Fruit fly (Drosophila melanogaster) whole organism, embryonic: ENCODE data around the gene Patsas.

ENCODE experiments used
- Bdp1 ChIP-seq: fragments of 200-800 bp; sonication (Bioruptor generic); optimal IDR thresholded peaks from 3 replicates; lab custom pipeline; 2016; ENCODE audit warnings: missing biosample characterization, missing genetic modification characterization
- BtbVII ChIP-seq: fragments of 200-800 bp; sonication (Bioruptor generic); optimal IDR thresholded peaks from 3 replicates; lab custom pipeline; 2017; ENCODE audit warnings: missing biosample characterization, mild to moderate bottlenecking, missing genetic modification characterization
- CG12155 ChIP-seq: fragments of 200-800 bp; sonication (Bioruptor generic); optimal IDR thresholded peaks from 3 replicates; lab custom pipeline; 2016; ENCODE audit warnings: missing biosample characterization, missing genetic modification characterization
- CG12391 ChIP-seq: fragments of 200-800 bp; sonication (Bioruptor generic); optimal IDR thresholded peaks from 3 replicates; lab custom pipeline; 2018; ENCODE audit warnings: missing biosample characterization, mild to moderate bottlenecking, missing genetic modification characterization, moderate library complexity
- CG12769 ChIP-seq: fragments of 200-800 bp; sonication (Bioruptor generic); optimal IDR thresholded peaks from 2 replicates; lab custom pipeline; 2019; ENCODE audit warnings: missing biosample characterization, mild to moderate bottlenecking, missing genetic modification characterization, moderate library complexity
- CG13123 ChIP-seq: fragments of 200-800 bp; sonication (Bioruptor generic); optimal IDR thresholded peaks from 2 replicates; lab custom pipeline; 2016; ENCODE audit warnings: missing biosample characterization, missing genetic modification characterization
- CG13287 ChIP-seq: fragments of 200-800 bp; sonication (Bioruptor generic); IDR thresholded peaks from 2 replicates; pipeline ENCODE4 v1.3.6; 2022; ENCODE audit warnings: missing biosample characterization, missing genetic modification characterization; ENCODE audit not compliant: partially characterized antibody
- CG13624 ChIP-seq: fragments of 200-800 bp; sonication (Bioruptor generic); optimal IDR thresholded peaks from 2 replicates; lab custom pipeline; 2016; ENCODE audit warnings: missing biosample characterization, missing genetic modification characterization
- CG15479 ChIP-seq: fragments of 200-800 bp; sonication (Bioruptor generic); optimal IDR thresholded peaks from 3 replicates; lab custom pipeline; 2019; ENCODE audit warnings: missing biosample characterization, mild to moderate bottlenecking, missing genetic modification characterization, moderate library complexity
- CG18011 ChIP-seq: fragments of 200-800 bp; sonication (Bioruptor generic); optimal IDR thresholded peaks from 2 replicates; lab custom pipeline; 2017; ENCODE audit warnings: missing biosample characterization, missing genetic modification characterization, mild to moderate bottlenecking, moderate library complexity, missing genotype
- CG2875 ChIP-seq: fragments of 200-800 bp; sonication (Bioruptor generic); optimal IDR thresholded peaks from 2 replicates; lab custom pipeline; 2017; ENCODE audit warnings: missing biosample characterization, mild to moderate bottlenecking, missing genetic modification characterization, missing genetic modification reagents
- CG30020 ChIP-seq: fragments of 200-800 bp; optimal IDR thresholded peaks from 2 replicates; lab custom pipeline; 2019; ENCODE audit warnings: missing biosample characterization, mild to moderate bottlenecking, missing genetic modification characterization, moderate library complexity
- CG31224 ChIP-seq: fragments of 200-800 bp; sonication (Bioruptor generic); IDR thresholded peaks from 2 replicates; pipeline ENCODE4 v1.3.6; 2022; ENCODE audit warnings: missing biosample characterization, missing genetic modification characterization
- CG34376 ChIP-seq: fragments of 200-800 bp; sonication (Bioruptor generic); optimal IDR thresholded peaks from 2 replicates; lab custom pipeline; 2018; ENCODE audit warnings: missing biosample characterization, mild to moderate bottlenecking, missing genetic modification characterization
- CG5245 ChIP-seq: fragments of 200-800 bp; sonication (Bioruptor generic); optimal IDR thresholded peaks from 3 replicates; lab custom pipeline; 2016; ENCODE audit warnings: missing biosample characterization, missing genetic modification characterization
- CG6813 ChIP-seq: fragments of 200-800 bp; sonication (Bioruptor generic); optimal IDR thresholded peaks from 2 replicates; lab custom pipeline; 2017; ENCODE audit warnings: missing biosample characterization, missing genetic modification characterization, mild to moderate bottlenecking, moderate library complexity, missing genetic modification reagents
- CG6854 ChIP-seq: fragments of 200-800 bp; sonication (Bioruptor generic); optimal IDR thresholded peaks from 3 replicates; lab custom pipeline; 2017; ENCODE audit warnings: missing biosample characterization, mild to moderate bottlenecking, missing genetic modification characterization
- CG8388 ChIP-seq: fragments of 200-800 bp; sonication (Bioruptor generic); optimal IDR thresholded peaks from 2 replicates; lab custom pipeline; 2019; ENCODE audit warnings: missing biosample characterization, mild to moderate bottlenecking, missing genetic modification characterization, moderate library complexity
- Camta ChIP-seq: fragments of 200-800 bp; sonication (Bioruptor generic); optimal IDR thresholded peaks from 2 replicates; lab custom pipeline; 2016; ENCODE audit warnings: missing biosample characterization, missing genetic modification characterization
- Dp ChIP-seq: fragments of 200-800 bp; sonication (Bioruptor generic); optimal IDR thresholded peaks from 2 replicates; lab custom pipeline; 2018; ENCODE audit warnings: missing biosample characterization, mild to moderate bottlenecking, missing genetic modification characterization, moderate library complexity
- E2f1 ChIP-seq: fragments of 200-800 bp; sonication (Bioruptor generic); IDR thresholded peaks from 2 replicates; pipeline ENCODE4 v1.3.6; 2022; ENCODE audit warnings: missing biosample characterization, missing genetic modification characterization
- Elba2 ChIP-seq: fragments of 200-800 bp; sonication (Bioruptor generic); optimal IDR thresholded peaks from 3 replicates; lab custom pipeline; 2016; ENCODE audit warnings: missing biosample characterization, missing genetic modification characterization
- H15 ChIP-seq: fragments of 200-800 bp; sonication (Bioruptor generic); IDR thresholded peaks from 3 replicates; pipeline ENCODE4 v1.3.6; 2022; ENCODE audit warnings: missing biosample characterization, missing genetic modification characterization
- Lhr ChIP-seq: fragments of 200-800 bp; sonication (Bioruptor generic); optimal IDR thresholded peaks from 3 replicates; lab custom pipeline; 2017; ENCODE audit warnings: mild to moderate bottlenecking, missing biosample characterization, missing genetic modification reagents, missing genetic modification characterization
- NC2β ChIP-seq: fragments of 200-800 bp; sonication (Bioruptor generic); optimal IDR thresholded peaks from 2 replicates; lab custom pipeline; 2016; ENCODE audit warnings: missing biosample characterization, missing genetic modification characterization
- Oaz ChIP-seq: fragments of 200-800 bp; sonication (Bioruptor generic); IDR thresholded peaks from 2 replicates; pipeline ENCODE4 v1.3.6; 2022; ENCODE audit warnings: missing biosample characterization, missing genetic modification characterization
- PHDP ChIP-seq: fragments of 200-800 bp; sonication (Bioruptor generic); optimal IDR thresholded peaks from 3 replicates; lab custom pipeline; 2018; ENCODE audit warnings: missing biosample characterization, mild to moderate bottlenecking, missing genetic modification characterization, moderate library complexity
- Spps ChIP-seq: fragments of 200-800 bp; sonication (Bioruptor generic); optimal IDR thresholded peaks from 2 replicates; lab custom pipeline; 2018; ENCODE audit warnings: missing biosample characterization, mild to moderate bottlenecking, missing genetic modification characterization
- Usf ChIP-seq: fragments of 200-800 bp; sonication (Bioruptor generic); optimal IDR thresholded peaks from 2 replicates; lab custom pipeline; 2017; ENCODE audit warnings: missing genotype, missing biosample characterization, missing genetic modification characterization
- crc ChIP-seq: fragments of 200-800 bp; sonication (Bioruptor generic); optimal IDR thresholded peaks from 2 replicates; lab custom pipeline; 2016; ENCODE audit warnings: missing biosample characterization, missing genetic modification characterization
- dm ChIP-seq: fragments of 200-800 bp; sonication (Bioruptor generic); optimal IDR thresholded peaks from 3 replicates; lab custom pipeline; 2016; ENCODE audit warnings: missing biosample characterization, missing genetic modification characterization
- dmrt11E ChIP-seq: fragments of 200-800 bp; sonication (Bioruptor generic); optimal IDR thresholded peaks from 3 replicates; lab custom pipeline; 2018; ENCODE audit warnings: missing biosample characterization, mild to moderate bottlenecking, missing genetic modification characterization, moderate library complexity
- dmrt99B ChIP-seq: fragments of 200-800 bp; sonication (Bioruptor generic); optimal IDR thresholded peaks from 2 replicates; lab custom pipeline; 2018; ENCODE audit warnings: missing biosample characterization, mild to moderate bottlenecking, missing genetic modification characterization, moderate library complexity
- fu2 ChIP-seq: fragments of 200-800 bp; sonication (Bioruptor generic); optimal IDR thresholded peaks from 2 replicates; lab custom pipeline; 2016; ENCODE audit warnings: missing biosample characterization, missing genetic modification characterization
- jigr1 ChIP-seq: fragments of 200-800 bp; sonication (Bioruptor generic); IDR thresholded peaks from 3 replicates; pipeline ENCODE4 v1.3.6; 2022; ENCODE audit warnings: missing biosample characterization, missing genetic modification characterization
- kni ChIP-seq: fragments of 200-800 bp; sonication (Bioruptor generic); optimal IDR thresholded peaks from 3 replicates; lab custom pipeline; 2017; ENCODE audit warnings: mild to moderate bottlenecking, missing biosample characterization, missing genetic modification reagents, missing genetic modification characterization
- lab ChIP-seq: fragments of 200-800 bp; sonication (Bioruptor generic); optimal IDR thresholded peaks from 3 replicates; lab custom pipeline; 2017; ENCODE audit warnings: missing biosample characterization, missing genetic modification characterization, mild to moderate bottlenecking, moderate library complexity, missing genetic modification reagents
- mam ChIP-seq: fragments of 200-800 bp; sonication (Bioruptor generic); optimal IDR thresholded peaks from 3 replicates; lab custom pipeline; 2016; ENCODE audit warnings: missing biosample characterization, missing genetic modification characterization
- nau ChIP-seq: fragments of 200-800 bp; sonication (Bioruptor generic); optimal IDR thresholded peaks from 3 replicates; lab custom pipeline; 2017; ENCODE audit warnings: missing biosample characterization, mild to moderate bottlenecking, missing genetic modification characterization, missing genetic modification reagents
- nerfin-1 ChIP-seq: fragments of 200-800 bp; sonication (Bioruptor generic); optimal IDR thresholded peaks from 3 replicates; lab custom pipeline; 2019; ENCODE audit warnings: missing biosample characterization, mild to moderate bottlenecking, missing genetic modification characterization, moderate library complexity
- nerfin-2 ChIP-seq: fragments of 200-800 bp; sonication (Bioruptor generic); IDR thresholded peaks from 2 replicates; pipeline ENCODE4 v1.3.6; 2022; ENCODE audit warnings: missing biosample characterization, missing genetic modification characterization; ENCODE audit not compliant: partially characterized antibody
- pzg ChIP-seq: fragments of 200-800 bp; sonication (Bioruptor generic); optimal IDR thresholded peaks from 3 replicates; lab custom pipeline; 2018; ENCODE audit warnings: missing biosample characterization, mild to moderate bottlenecking, missing genetic modification characterization, moderate library complexity
- rib ChIP-seq: fragments of 200-800 bp; sonication (Bioruptor generic); IDR thresholded peaks from 2 replicates; pipeline ENCODE4 v1.3.6; 2022; ENCODE audit warnings: missing biosample characterization, missing genetic modification characterization
- sna ChIP-seq: fragments of 200-800 bp; sonication (Bioruptor generic); IDR thresholded peaks from 2 replicates; pipeline ENCODE4 v1.3.6; 2022; ENCODE audit warnings: missing biosample characterization, missing genetic modification characterization; ENCODE audit not compliant: partially characterized antibody
- stc ChIP-seq: fragments of 200-800 bp; sonication (Bioruptor generic); IDR thresholded peaks from 2 replicates; pipeline ENCODE4 v1.3.6; 2022; ENCODE audit warnings: missing biosample characterization, missing genetic modification characterization
- stwl ChIP-seq: fragments of 200-800 bp; sonication (Bioruptor generic); optimal IDR thresholded peaks from 3 replicates; lab custom pipeline; 2018; ENCODE audit warnings: missing biosample characterization, mild to moderate bottlenecking, missing genetic modification characterization, moderate library complexity
- wek ChIP-seq: fragments of 200-800 bp; sonication (Bioruptor generic); optimal IDR thresholded peaks from 3 replicates; lab custom pipeline; 2018; ENCODE audit warnings: missing biosample characterization, mild to moderate bottlenecking, missing genetic modification characterization, moderate library complexity

The Patsas gene

dm6 chr2L:12103231-12104210 lies at the start of gene Patsas, which contains the start of gene ThrRS (continued):
- TF ChIP-seq E2f1 (peak; percentile 81), stwl (tag; lab: Kevin White, UChicago) (peak; percentile 70), stc (peak; percentile 65), CG31224 (GFP tag; lab: Robert Waterston, UW) (peak; percentile 67), sna (no peak), CG13624 (GFP tag; lab: Kevin White, UChicago) (peak; percentile 78), Bdp1 (GFP tag; lab: Kevin White, UChicago) (peak; percentile 59), CG13287 (GFP tag; lab: Robert Waterston, UW) (no peak; the same call in 1 of the 2 replicates), CG18011 (GFP tag; lab: Kevin White, UChicago) (peak; percentile 52), fu2 (GFP tag; lab: Kevin White, UChicago) (peak; percentile 69), CG34376 (peak; percentile 31), dmrt99B (tag; lab: Kevin White, UChicago) (no peak), CG8388 (GFP tag; lab: Kevin White, UChicago) (peak; percentile 77), CG2875 (GFP tag; lab: Kevin White, UChicago) (peak; percentile 47), dmrt11E (tag; lab: Kevin White, UChicago) (peak; percentile 85), nau (GFP tag; lab: Kevin White, UChicago) (no peak), CG15479 (GFP tag; lab: Kevin White, UChicago) (no peak), CG5245 (GFP tag; lab: Kevin White, UChicago) (peak; percentile 76), Dp (GFP tag; lab: Kevin White, UChicago) (peak; percentile 75), Camta (GFP tag; lab: Kevin White, UChicago) (peak; percentile 61), mam (GFP tag; lab: Kevin White, UChicago) (peak; percentile 83), Lhr (GFP tag; lab: Kevin White, UChicago) (peak; percentile 49), Elba2 (peak; percentile 63), BtbVII (GFP tag; lab: Kevin White, UChicago) (peak; percentile 57), CG12155 (GFP tag; lab: Kevin White, UChicago) (peak; percentile 88), jigr1 (GFP tag; lab: Robert Waterston, UW) (peak; percentile 80), CG12769 (tag; lab: Kevin White, UChicago) (no peak), PHDP (peak; percentile 87), nerfin-2 (GFP tag; lab: Robert Waterston, UW) (no peak), Oaz (GFP tag; lab: Robert Waterston, UW) (peak; percentile 65; the same call in 1 of the 2 replicates), kni (GFP tag; lab: Kevin White, UChicago) (no peak), crc (GFP tag; lab: Kevin White, UChicago) (peak; percentile 43), CG6813 (GFP tag; lab: Kevin White, UChicago) (peak; percentile 62), CG13123 (GFP tag; lab: Kevin White, UChicago) (peak; percentile 63), Spps (tag; lab: Kevin White, UChicago) (peak; percentile 75), CG12391 (tag; lab: Kevin White, UChicago) (peak; percentile 92), H15 (peak; percentile 76; the same call in 2 of the 3 replicates), CG6854 (GFP tag; lab: Kevin White, UChicago) (peak; percentile 51), rib (peak; percentile 55; the same call in 1 of the 2 replicates), lab (GFP tag; lab: Kevin White, UChicago) (peak; percentile 90), CG30020 (tag; lab: Kevin White, UChicago) (peak; percentile 92), Usf (GFP tag; lab: Kevin White, UChicago) (peak; percentile 83), wek (GFP tag; lab: Kevin White, UChicago) (no peak), dm (peak; percentile 61), nerfin-1 (tag; lab: Kevin White, UChicago) (peak; percentile 78), NC2β (peak; percentile 67), pzg (peak; percentile 54)
